Worm (Caenorhabditis elegans): ENCODE data around the gene vamp-7.

- TF ChIP-seq fos-1 (tag; optimal IDR thresholded peaks at IDR 0.05) (no peak), nhr-11 (tag; optimal IDR thresholded peaks at IDR 0.05) (no peak), lsy-2 (tag; optimal IDR thresholded peaks at IDR 0.05) (no peak), aly-2 (tag; optimal IDR thresholded peaks at IDR 0.05) (no peak)
These were observed 39.6 kb upstream of the vamp-7 start, which contains the start of the genes Y69A2AR.25 and Y69A2AR.12 for ce11 chrIV:2568267-2568666.
